Worm (Caenorhabditis elegans): ENCODE results near the gene T08A9.13.

DNA sequence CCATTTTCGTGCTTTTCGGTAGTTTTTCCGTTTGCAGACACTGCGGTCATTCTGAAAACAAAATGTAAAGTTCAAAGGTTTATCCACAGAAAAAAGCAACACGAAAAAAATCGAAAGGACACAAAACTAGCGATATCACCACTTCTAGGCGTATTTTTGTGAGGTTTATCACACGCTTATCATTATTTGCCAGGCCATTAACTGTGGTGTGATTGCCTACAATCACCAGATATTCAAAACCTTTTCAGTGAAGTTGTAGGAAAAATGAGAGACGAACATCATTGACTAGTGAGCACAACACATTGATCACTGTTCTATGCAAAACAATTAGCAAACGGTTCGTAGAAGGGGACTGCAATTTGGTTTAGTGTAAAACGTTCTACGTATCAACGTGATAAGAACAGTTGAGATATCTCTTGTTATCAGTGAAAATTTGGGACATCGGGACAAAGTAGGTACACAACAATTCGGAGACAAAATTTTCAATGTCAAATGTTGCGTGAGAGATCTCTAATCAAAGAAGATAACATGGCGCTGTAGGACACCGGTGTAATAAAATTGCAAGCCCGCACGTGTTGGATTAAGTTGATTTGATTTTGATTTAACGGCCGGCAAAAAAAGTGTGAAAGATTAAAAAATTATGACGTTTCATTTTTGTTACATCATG, 16.6 kb downstream of the T08A9.13 start, which contains the start of gene sur-5:
- TF ChIP-seq dmd-6 (GFP tag; IDR thresholded peaks at IDR 0.05) (peak; percentile 61), snpc-4 (tag; optimal IDR thresholded peaks at IDR 0.05) (no peak), pqm-1 (tag; optimal IDR thresholded peaks at IDR 0.05) (peak; percentile 81), fos-1 (tag; optimal IDR thresholded peaks at IDR 0.05) (no peak), ces-1 (GFP tag; optimal IDR thresholded peaks at IDR 0.05) (no peak), ztf-7 (tag; optimal IDR thresholded peaks at IDR 0.05) (no peak), dve-1 (tag; optimal IDR thresholded peaks at IDR 0.05; ENCODE audit: insufficient read depth) (peak; percentile 74), ctbp-1 (GFP tag; IDR thresholded peaks at IDR 0.05) (no peak), Y48G9A.11 (GFP tag; IDR thresholded peaks at IDR 0.05) (no peak), aly-2 (tag; optimal IDR thresholded peaks at IDR 0.05) (no peak), nhr-41 (GFP tag; IDR thresholded peaks at IDR 0.05) (no peak), F10B5.3 (tag; optimal IDR thresholded peaks at IDR 0.05) (no peak), unc-62 (GFP tag; optimal IDR thresholded peaks at IDR 0.05 in 1 of 2) (no peak), unc-62 (tag; optimal IDR thresholded peaks at IDR 0.05) (no peak), lin-39 (tag; optimal IDR thresholded peaks at IDR 0.05) (no peak)
